Fruit fly (Drosophila melanogaster): ENCODE data around the gene Nhe2.
A peak's percentile ranks its signal among the peaks of the same experiment; 100 is the strongest.

Nhe2 gene

dm6 chr2L:21158554-21158953 is 54.2 kb downstream of the Nhe2 start, which contains the start of the genes Coq3 and Pld3 (continued):
- TF ChIP-seq CG17568 (GFP tag; optimal IDR thresholded peaks at IDR 0.05) (no peak), slbo (GFP tag; IDR thresholded peaks at IDR 0.05) (peak; percentile 89), Fer1 (GFP tag; optimal IDR thresholded peaks at IDR 0.05) (peak; percentile 90), CG3995 (GFP tag; optimal IDR thresholded peaks at IDR 0.05) (peak; percentile 77), klu (GFP tag; IDR thresholded peaks at IDR 0.05) (peak; percentile 44; the same call in 1 of the 2 replicates), CG7357 (GFP tag; IDR thresholded peaks at IDR 0.05) (peak; percentile 66), sqz (GFP tag; optimal IDR thresholded peaks at IDR 0.05) (no peak), CG8359 (GFP tag; optimal IDR thresholded peaks at IDR 0.05; ENCODE audit: borderline replicate concordance) (peak; percentile 64), slp2 (GFP tag; optimal IDR thresholded peaks at IDR 0.05) (peak; percentile 48), Ssrp (tag; optimal IDR thresholded peaks at IDR 0.05) (peak; percentile 73), NC2β (GFP tag; optimal IDR thresholded peaks at IDR 0.05) (peak; percentile 60), CG11085 (GFP tag; IDR thresholded peaks at IDR 0.05) (peak; percentile 29; the same call in 1 of the 2 replicates), CG18599 (GFP tag; optimal IDR thresholded peaks at IDR 0.05) (peak; percentile 93), CG7963 (GFP tag; IDR thresholded peaks at IDR 0.05; ENCODE audit: partially characterized antibody) (no peak), Hr3 (GFP tag; optimal IDR thresholded peaks at IDR 0.05) (peak; percentile 74), amos (GFP tag; IDR thresholded peaks at IDR 0.05; ENCODE audit: partially characterized antibody) (no peak), cas (GFP tag; IDR thresholded peaks at IDR 0.05) (no peak), CG5245 (GFP tag; optimal IDR thresholded peaks at IDR 0.05) (peak; percentile 75), CG6683 (GFP tag; optimal IDR thresholded peaks at IDR 0.05) (peak; percentile 66), ash1 (GFP tag; optimal IDR thresholded peaks at IDR 0.05) (peak; percentile 37), jigr1 (GFP tag; IDR thresholded peaks at IDR 0.05) (no peak), stwl (tag; optimal IDR thresholded peaks at IDR 0.05) (peak; percentile 26), Scr (GFP tag; IDR thresholded peaks at IDR 0.05; ENCODE audit: partially characterized antibody) (no peak), ewg (GFP tag; optimal IDR thresholded peaks at IDR 0.05) (peak; percentile 54), mld (GFP tag; IDR thresholded peaks at IDR 0.05; ENCODE audit: partially characterized antibody) (no peak), repo (GFP tag; optimal IDR thresholded peaks at IDR 0.05) (peak; percentile 49), CG13296 (GFP tag; optimal IDR thresholded peaks at IDR 0.05) (peak; percentile 83), Aef1 (GFP tag; IDR thresholded peaks at IDR 0.05) (peak; percentile 74), CG15073 (GFP tag; optimal IDR thresholded peaks at IDR 0.05) (no peak), Doc2 (GFP tag; IDR thresholded peaks at IDR 0.05) (no peak), CG31224 (GFP tag; IDR thresholded peaks at IDR 0.05) (peak; percentile 60; the same call in 1 of the 2 replicates), Abd-B (GFP tag; optimal IDR thresholded peaks at IDR 0.05) (peak; percentile 60), h (optimal IDR thresholded peaks at IDR 0.05) (no peak), TFAM (GFP tag; optimal IDR thresholded peaks at IDR 0.05) (no peak), salm (tag; optimal IDR thresholded peaks at IDR 0.05) (peak; percentile 50), nom (GFP tag; optimal IDR thresholded peaks at IDR 0.05) (peak; percentile 86), CG11504 (tag; optimal IDR thresholded peaks at IDR 0.05) (peak; percentile 86), CG8478 (optimal IDR thresholded peaks at IDR 0.05) (no peak), CG7928 (GFP tag; optimal IDR thresholded peaks at IDR 0.05) (peak; percentile 41), tx (GFP tag; optimal IDR thresholded peaks at IDR 0.05) (peak; percentile 62), CG17912 (GFP tag; optimal IDR thresholded peaks at IDR 0.05) (peak; percentile 35), hbn (GFP tag; IDR thresholded peaks at IDR 0.05; ENCODE audit: partially characterized antibody) (no peak), btn (GFP tag; optimal IDR thresholded peaks at IDR 0.05) (no peak), pan (optimal IDR thresholded peaks at IDR 0.05) (no peak), pan (GFP tag; optimal IDR thresholded peaks at IDR 0.05 in 1 of 2, IDR thresholded peaks at IDR 0.05 in 1 of 2) (peak in 1 of 2 experiments; percentile 84), sc (optimal IDR thresholded peaks at IDR 0.05) (no peak), sc (GFP tag; optimal IDR thresholded peaks at IDR 0.05) (peak; percentile 67), CG5953 (GFP tag; IDR thresholded peaks at IDR 0.05) (peak; percentile 61; the same call in 1 of the 2 replicates), D19A (tag; optimal IDR thresholded peaks at IDR 0.05) (peak; percentile 72), Sry-β (GFP tag; optimal IDR thresholded peaks at IDR 0.05) (no peak), dati (GFP tag; IDR thresholded peaks at IDR 0.05) (peak; percentile 71), pum (GFP tag; optimal IDR thresholded peaks at IDR 0.05) (peak; percentile 54)

All from whole organism, embryonic.